Worm (Caenorhabditis elegans) whole organism, late embryonic: Measurements from ENCODE around the gene cua-1.

Experiments used
- C08G9.2 ChIP-seq: sonication (generic microtip); optimal IDR thresholded peaks from 2 replicates; lab custom pipeline; 2016; ENCODE audit warnings: mild to moderate bottlenecking, missing genetic modification characterization, moderate library complexity, missing compliant biosample characterization
- C38D4.7 ChIP-seq: fragments of 200-800 bp; sonication (Bioruptor generic); optimal IDR thresholded peaks from 2 replicates; lab custom pipeline; 2018; ENCODE audit warnings: mild to moderate bottlenecking, missing genetic modification characterization, moderate library complexity, missing compliant biosample characterization
- K02D7.2 ChIP-seq: sonication (generic microtip); optimal IDR thresholded peaks from 2 replicates; lab custom pipeline; 2017; ENCODE audit warnings: mild to moderate bottlenecking, missing genetic modification characterization, missing compliant biosample characterization
- T23F11.4 ChIP-seq: fragments of 200-800 bp; sonication (Bioruptor generic); optimal IDR thresholded peaks from 2 replicates; lab custom pipeline; 2018; ENCODE audit warnings: mild to moderate bottlenecking, missing genetic modification characterization, missing compliant biosample characterization
- ahr-1 ChIP-seq: sonication (generic microtip); optimal IDR thresholded peaks from 2 replicates; lab custom pipeline; 2016; ENCODE audit warnings: missing genetic modification characterization, missing compliant biosample characterization
- ama-1 ChIP-seq: fragments of 150-350 bp; optimal IDR thresholded peaks from 2 replicates; lab custom pipeline; 2014
- ceh-14 ChIP-seq: sonication (generic microtip); optimal IDR thresholded peaks from 2 replicates; lab custom pipeline; 2016; ENCODE audit warnings: missing genotype, missing genetic modification characterization, missing compliant biosample characterization
- ceh-18 ChIP-seq: sonication (generic microtip); optimal IDR thresholded peaks from 2 replicates; lab custom pipeline; 2016; ENCODE audit warnings: missing genetic modification characterization, missing compliant biosample characterization
- ceh-19 ChIP-seq: fragments of 200-800 bp; sonication (Bioruptor generic); optimal IDR thresholded peaks from 2 replicates; lab custom pipeline; 2018; ENCODE audit warnings: mild to moderate bottlenecking, missing genetic modification characterization, missing compliant biosample characterization
- ceh-22 ChIP-seq: sonication (generic microtip); optimal IDR thresholded peaks from 2 replicates; lab custom pipeline; 2017; ENCODE audit warnings: missing biosample characterization, missing genetic modification characterization
- ceh-24 ChIP-seq: sonication (generic microtip); optimal IDR thresholded peaks from 2 replicates; lab custom pipeline; 2016; ENCODE audit warnings: mild to moderate bottlenecking, missing genetic modification characterization, missing compliant biosample characterization
- ceh-30 ChIP-seq: fragments of 150-350 bp; optimal IDR thresholded peaks from 2 replicates; lab custom pipeline; 2014; ENCODE audit warnings: missing biosample characterization, missing genetic modification characterization
- ceh-31 ChIP-seq: sonication (generic microtip); optimal IDR thresholded peaks from 2 replicates; lab custom pipeline; 2016; ENCODE audit warnings: missing genetic modification characterization, missing compliant biosample characterization
- ceh-34 ChIP-seq: sonication (generic microtip); optimal IDR thresholded peaks from 2 replicates; lab custom pipeline; 2016; ENCODE audit warnings: mild to moderate bottlenecking, missing genetic modification characterization, missing compliant biosample characterization
- ceh-6 ChIP-seq: fragments of 200-800 bp; sonication (Bioruptor generic); optimal IDR thresholded peaks from 2 replicates; lab custom pipeline; 2018; ENCODE audit warnings: mild to moderate bottlenecking, missing genetic modification characterization, missing compliant biosample characterization
- ceh-9 ChIP-seq: sonication (generic microtip); optimal IDR thresholded peaks from 2 replicates; lab custom pipeline; 2016; ENCODE audit warnings: mild to moderate bottlenecking, missing genetic modification characterization, inconsistent platforms, missing compliant biosample characterization
- che-1 ChIP-seq: sonication (generic microtip); optimal IDR thresholded peaks from 2 replicates; lab custom pipeline; 2016; ENCODE audit warnings: mild to moderate bottlenecking, missing genetic modification characterization, missing compliant biosample characterization
- elt-2 ChIP-seq: sonication (generic microtip); optimal IDR thresholded peaks from 2 replicates; lab custom pipeline; 2016; ENCODE audit warnings: missing genetic modification reagents, missing genetic modification characterization, missing compliant biosample characterization
- elt-4 ChIP-seq: sonication (generic microtip); optimal IDR thresholded peaks from 2 replicates; lab custom pipeline; 2016; ENCODE audit warnings: missing genetic modification characterization, missing compliant biosample characterization
- eyg-1 ChIP-seq: sonication (generic microtip); optimal IDR thresholded peaks from 2 replicates; lab custom pipeline; 2016; ENCODE audit warnings: missing genotype, missing genetic modification characterization, missing compliant biosample characterization
- fax-1 ChIP-seq: sonication (generic microtip); optimal IDR thresholded peaks from 2 replicates; lab custom pipeline; 2016; ENCODE audit warnings: missing genotype, missing genetic modification characterization, missing compliant biosample characterization
- fkh-10 ChIP-seq: fragments of 150-350 bp; optimal IDR thresholded peaks from 2 replicates; lab custom pipeline; 2014; ENCODE audit warnings: missing biosample characterization, missing genetic modification reagents, missing genetic modification characterization
- hlh-13 ChIP-seq: fragments of 200-800 bp; sonication (Bioruptor generic); optimal IDR thresholded peaks from 2 replicates; lab custom pipeline; 2018; ENCODE audit warnings: mild to moderate bottlenecking, missing genetic modification characterization, missing compliant biosample characterization
- hlh-15 ChIP-seq: sonication (generic microtip); optimal IDR thresholded peaks from 2 replicates; lab custom pipeline; 2016; ENCODE audit warnings: missing genetic modification characterization, missing compliant biosample characterization
- hlh-6 ChIP-seq: sonication (generic microtip); optimal IDR thresholded peaks from 2 replicates; lab custom pipeline; 2016; ENCODE audit warnings: missing genotype, missing genetic modification characterization, missing compliant biosample characterization
- hlh-8 ChIP-seq: sonication (generic microtip); optimal IDR thresholded peaks from 2 replicates; lab custom pipeline; 2016; ENCODE audit warnings: missing genotype, missing genetic modification characterization, missing compliant biosample characterization
- lim-6 ChIP-seq: sonication (generic microtip); optimal IDR thresholded peaks from 2 replicates; lab custom pipeline; 2016; ENCODE audit warnings: missing genetic modification characterization, missing compliant biosample characterization
- lin-11 ChIP-seq: fragments of 200-800 bp; sonication (Bioruptor generic); optimal IDR thresholded peaks from 2 replicates; lab custom pipeline; 2018; ENCODE audit warnings: mild to moderate bottlenecking, missing genetic modification characterization, missing compliant biosample characterization
- madf-2 ChIP-seq: sonication (generic microtip); optimal IDR thresholded peaks from 2 replicates; lab custom pipeline; 2017; ENCODE audit warnings: missing genetic modification characterization, missing compliant biosample characterization
- nfya-1 ChIP-seq: sonication (generic microtip); optimal IDR thresholded peaks from 2 replicates; lab custom pipeline; 2017; ENCODE audit warnings: missing genetic modification characterization, mild to moderate bottlenecking, missing compliant biosample characterization, antibody characterized with exemption, moderate library complexity
- nhr-232 ChIP-seq: sonication (generic microtip); optimal IDR thresholded peaks from 2 replicates; lab custom pipeline; 2016; ENCODE audit warnings: missing genetic modification characterization, missing compliant biosample characterization
- npax-4 ChIP-seq: sonication (generic microtip); optimal IDR thresholded peaks from 2 replicates; lab custom pipeline; 2016; ENCODE audit warnings: missing genetic modification characterization, missing compliant biosample characterization
- odd-2 ChIP-seq: sonication (generic microtip); optimal IDR thresholded peaks from 2 replicates; lab custom pipeline; 2017; ENCODE audit warnings: antibody characterized with exemption, mild to moderate bottlenecking, missing genetic modification characterization, missing compliant biosample characterization
- pat-9 ChIP-seq: fragments of 200-800 bp; sonication (Bioruptor generic); optimal IDR thresholded peaks from 2 replicates; lab custom pipeline; 2018; ENCODE audit warnings: mild to moderate bottlenecking, missing genetic modification characterization, moderate library complexity, missing compliant biosample characterization
- pax-1 ChIP-seq: fragments of 150-350 bp; optimal IDR thresholded peaks from 2 replicates; lab custom pipeline; 2014; ENCODE audit warnings: missing biosample characterization, missing genetic modification characterization
- pha-2 ChIP-seq: sonication (generic microtip); optimal IDR thresholded peaks from 2 replicates; lab custom pipeline; 2017; ENCODE audit warnings: mild to moderate bottlenecking, missing genetic modification characterization, missing compliant biosample characterization
- pha-4 ChIP-seq: fragments of 150-350 bp; optimal IDR thresholded peaks from 2 replicates; lab custom pipeline; 2018; ENCODE audit warnings: missing biosample characterization, missing genetic modification reagents, missing genetic modification characterization
- pqm-1 ChIP-seq: sonication (generic microtip); optimal IDR thresholded peaks from 2 replicates; lab custom pipeline; 2016; ENCODE audit warnings: missing genetic modification characterization, missing compliant biosample characterization
- sox-2 ChIP-seq: fragments of 200-800 bp; sonication (Bioruptor generic); IDR thresholded peaks from 2 replicates; pipeline ENCODE4 v1.3.6; 2022; ENCODE audit warnings: missing genetic modification reagents, missing genetic modification characterization, missing compliant biosample characterization
- sox-4 ChIP-seq: sonication (generic microtip); optimal IDR thresholded peaks from 2 replicates; lab custom pipeline; 2017; ENCODE audit warnings: mild to moderate bottlenecking, missing genetic modification characterization, inconsistent platforms, missing compliant biosample characterization
- tbx-2 ChIP-seq: sonication (generic microtip); optimal IDR thresholded peaks from 2 replicates; lab custom pipeline; 2016; ENCODE audit warnings: missing genetic modification characterization, missing compliant biosample characterization
- tbx-7 ChIP-seq: sonication (generic microtip); optimal IDR thresholded peaks from 2 replicates; lab custom pipeline; 2016; ENCODE audit warnings: missing genotype, missing genetic modification characterization, missing compliant biosample characterization
- ttx-3 ChIP-seq: sonication (generic microtip); optimal IDR thresholded peaks from 2 replicates; lab custom pipeline; 2016; ENCODE audit warnings: missing genetic modification reagents, missing genetic modification characterization, missing compliant biosample characterization
- unc-86 ChIP-seq: sonication (generic microtip); optimal IDR thresholded peaks from 2 replicates; lab custom pipeline; 2016; ENCODE audit warnings: missing genetic modification characterization, missing compliant biosample characterization

The cua-1 gene

ce11 chrIII:13462965-13463783 is 8.1 kb upstream of the cua-1 start, which contains the start of gene ant-1.1 (continued):
- TF ChIP-seq pat-9 (no peak), ceh-24 (tag; lab: Kevin White, UChicago) (peak; percentile 26), hlh-13 (GFP tag; lab: Kevin White, UChicago) (no peak), ceh-34 (tag; lab: Kevin White, UChicago) (peak; percentile 87), nhr-232 (tag; lab: Kevin White, UChicago) (no peak), ceh-30 (no peak), pqm-1 (tag; lab: Kevin White, UChicago) (no peak), elt-4 (tag; lab: Kevin White, UChicago) (no peak), che-1 (peak; percentile 33), K02D7.2 (tag; lab: Kevin White, UChicago) (peak; percentile 14), fax-1 (tag; lab: Kevin White, UChicago) (peak; percentile 12), C08G9.2 (tag; lab: Kevin White, UChicago) (no peak), ceh-6 (GFP tag; lab: Kevin White, UChicago) (no peak), tbx-2 (tag; lab: Kevin White, UChicago) (peak; percentile 75), ceh-18 (tag; lab: Kevin White, UChicago) (peak; percentile 82), T23F11.4 (GFP tag; lab: Kevin White, UChicago) (peak; percentile 14), elt-2 (tag; lab: Kevin White, UChicago) (peak; percentile 53), ahr-1 (tag; lab: Kevin White, UChicago) (no peak), ceh-14 (peak; percentile 56), tbx-7 (tag; lab: Kevin White, UChicago) (no peak), npax-4 (tag; lab: Kevin White, UChicago) (no peak), ttx-3 (no peak), pax-1 (tag; lab: Kevin White, UChicago) (peak; percentile 68), eyg-1 (tag; lab: Kevin White, UChicago) (no peak), sox-4 (tag; lab: Kevin White, UChicago) (no peak), hlh-6 (tag; lab: Kevin White, UChicago) (no peak), unc-86 (tag; lab: Kevin White, UChicago) (peak; percentile 55), pha-2 (tag; lab: Kevin White, UChicago) (peak; percentile 18), ceh-31 (tag; lab: Kevin White, UChicago) (peak; percentile 83), madf-2 (tag; lab: Kevin White, UChicago) (no peak), ceh-9 (tag; lab: Kevin White, UChicago) (no peak), ama-1 (no peak), sox-2 (GFP tag; lab: Robert Waterston, UW) (no peak), ceh-22 (tag; lab: Kevin White, UChicago) (no peak), hlh-15 (tag; lab: Kevin White, UChicago) (no peak), pha-4 (tag; lab: Kevin White, UChicago) (no peak), C38D4.7 (GFP tag; lab: Kevin White, UChicago) (peak; percentile 7), nfya-1 (tag; lab: Kevin White, UChicago) (peak; percentile 95), ceh-19 (GFP tag; lab: Kevin White, UChicago) (peak; percentile 42), hlh-8 (tag; lab: Kevin White, UChicago) (no peak), lin-11 (tag; lab: Kevin White, UChicago) (no peak), fkh-10 (no peak), lim-6 (tag; lab: Kevin White, UChicago) (no peak), odd-2 (tag; lab: Kevin White, UChicago) (no peak)
- TF ChIP-seq, all 69 proteins: peak for 30
